Worm (Caenorhabditis elegans) whole organism, L4 larva: Measurements from ENCODE around the gene E01B7.2.

Experiments
- ceh-82 ChIP-seq: sonication (generic microtip); optimal IDR thresholded peaks from 2 replicates; lab custom pipeline; 2017; ENCODE audit warnings: missing biosample characterization, missing genetic modification characterization
- skn-1 ChIP-seq: fragments of 150-350 bp; optimal IDR thresholded peaks from 2 replicates; lab custom pipeline; 2014; ENCODE audit warnings: missing biosample characterization, missing genetic modification characterization
- unc-62 ChIP-seq, 3 experiments: fragments of 150-350 bp in 1 of 3; sonication (generic microtip); optimal IDR thresholded peaks in 2 of 3; peaks in 1 of 3; 1 replicate in 1 of 3; 2 replicates in 2 of 3; lab custom pipeline; 2014 to 2017; ENCODE audit warnings: missing biosample characterization in 3 of 3, missing genetic modification characterization in 3 of 3, missing genetic modification reagents in 3 of 3, missing genotype in 1 of 3

DNA sequence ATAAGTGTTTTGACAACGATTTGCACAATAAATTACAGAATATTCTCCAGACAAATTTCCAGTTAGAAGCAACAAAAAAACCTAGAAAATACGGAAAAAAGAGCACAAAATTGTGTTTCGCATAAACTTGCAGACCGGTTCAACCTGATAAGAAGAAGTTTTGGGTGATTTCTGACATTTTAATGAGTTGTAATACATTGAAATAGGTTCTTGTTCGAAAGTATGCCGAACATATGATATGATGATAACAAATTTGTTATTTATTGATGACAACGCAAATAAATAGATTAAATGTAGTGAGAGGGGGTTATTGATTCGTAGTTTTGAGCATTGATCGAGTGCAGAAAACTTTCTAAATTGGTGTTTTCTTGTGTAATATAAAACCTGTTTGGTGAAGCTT is 30.3 kb upstream of the E01B7.2 start:
- peak in 1 of 2 experiments; percentile 31 for TF ChIP-seq unc-62 (GFP tag; optimal IDR thresholded peaks at IDR 0.05 in 1 of 2; lab: Kevin White, UChicago)
- TF ChIP-seq unc-62 (tag; optimal IDR thresholded peaks at IDR 0.05; lab: Kevin White, UChicago) = no peak
- TF ChIP-seq ceh-82 (tag; lab: Kevin White, UChicago) = no peak
- TF ChIP-seq skn-1 (tag; lab: Kevin White, UChicago) = no peak
